Worm (Caenorhabditis elegans) whole organism, midembryonic: ENCODE measurements around the gene grsp-4.

Source experiments
- cog-1 ChIP-seq: sonication (generic microtip); optimal IDR thresholded peaks from 2 replicates; lab custom pipeline; 2016; ENCODE audit warnings: missing genetic modification characterization, missing compliant biosample characterization
- flt-1 ChIP-seq: fragments of 200-800 bp; sonication (Bioruptor generic); IDR thresholded peaks from 2 replicates; pipeline ENCODE4 v1.3.6; 2022; ENCODE audit warnings: missing genetic modification characterization, missing compliant biosample characterization
- klf-2 ChIP-seq: fragments of 200-800 bp; sonication (Bioruptor generic); conservative IDR thresholded peaks from 2 replicates; pipeline ENCODE4 v1.3.6; 2022; ENCODE audit warnings: missing genetic modification reagents, missing genetic modification characterization, missing compliant biosample characterization
- ref-1 ChIP-seq: fragments of 200-800 bp; sonication (Bioruptor generic); conservative IDR thresholded peaks from 2 replicates; pipeline ENCODE4 v1.3.6; 2022; ENCODE audit warnings: missing genetic modification reagents, missing genetic modification characterization, missing compliant biosample characterization

DNA sequence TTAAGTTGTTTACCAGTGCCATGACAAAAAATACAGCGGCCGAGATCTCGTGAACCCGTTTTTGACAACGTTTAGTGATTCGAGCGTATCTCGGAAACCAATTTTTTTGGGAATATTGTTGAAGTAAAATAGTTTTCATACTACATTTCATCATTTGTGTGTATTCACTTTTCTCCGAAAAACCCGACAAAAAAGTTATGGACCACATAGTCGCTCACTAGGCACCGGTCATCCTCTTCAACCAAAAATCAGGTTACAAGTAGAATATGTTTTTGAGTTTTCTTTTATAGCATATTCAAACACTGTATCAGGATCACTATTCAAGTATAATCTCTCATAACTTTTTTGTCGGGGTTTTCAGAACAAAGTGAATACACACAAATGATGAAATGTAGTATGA lies 17.0 kb downstream of the grsp-4 start:
- TF ChIP-seq cog-1 (tag; lab: Kevin White, UChicago) (no peak), ref-1 (GFP tag; lab: Robert Waterston, UW) (no peak), klf-2 (GFP tag; lab: Robert Waterston, UW) (no peak), flt-1 (GFP tag; lab: Robert Waterston, UW) (no peak)
